Fruit fly (Drosophila melanogaster) whole organism, pupa: ENCODE measurements around the gene HP5.

Source experiments
- CG10348 ChIP-seq: fragments of 200-800 bp; sonication (Bioruptor generic); IDR thresholded peaks from 2 replicates; pipeline ENCODE4 v1.3.6; 2022; ENCODE audit warnings: missing biosample characterization, missing genetic modification characterization
- CG13204 ChIP-seq: fragments of 200-800 bp; sonication (Bioruptor generic); optimal IDR thresholded peaks from 2 replicates; lab custom pipeline; 2018; ENCODE audit warnings: missing biosample characterization, mild to moderate bottlenecking, missing genetic modification characterization, moderate library complexity
- CG32121 ChIP-seq: fragments of 200-800 bp; sonication (Bioruptor generic); IDR thresholded peaks from 2 replicates; pipeline ENCODE4 v1.3.6; 2022; ENCODE audit warnings: missing biosample characterization, missing genetic modification characterization
- CG8159 ChIP-seq: fragments of 200-800 bp; sonication (Bioruptor generic); optimal IDR thresholded peaks from 3 replicates; lab custom pipeline; 2018; ENCODE audit warnings: missing biosample characterization, mild to moderate bottlenecking, missing genetic modification characterization, moderate library complexity
- D1 ChIP-seq: fragments of 200-800 bp; sonication (Bioruptor generic); optimal IDR thresholded peaks from 2 replicates; lab custom pipeline; 2018; ENCODE audit warnings: missing biosample characterization, mild to moderate bottlenecking, missing genetic modification characterization, moderate library complexity
- EcR ChIP-seq: fragments of 200-800 bp; sonication (Bioruptor generic); optimal IDR thresholded peaks from 3 replicates; lab custom pipeline; 2019; ENCODE audit warnings: missing biosample characterization, missing genetic modification characterization, mild to moderate bottlenecking, moderate library complexity, missing genetic modification reagents
- Snoo ChIP-seq: fragments of 200-800 bp; sonication (Bioruptor generic); optimal IDR thresholded peaks from 3 replicates; lab custom pipeline; 2017; ENCODE audit warnings: missing biosample characterization, mild to moderate bottlenecking, missing genetic modification characterization, inconsistent platforms

- TF ChIP-seq CG32121 (GFP tag; lab: Robert Waterston, UW) = no peak
- no peak for TF ChIP-seq CG8159 (tag; lab: Kevin White, UChicago)
- no peak for TF ChIP-seq D1 (tag; lab: Kevin White, UChicago)
- no peak for TF ChIP-seq Snoo (tag; lab: Kevin White, UChicago)
- TF ChIP-seq CG13204 (GFP tag; lab: Kevin White, UChicago) = no peak
- TF ChIP-seq CG10348 (GFP tag; lab: Robert Waterston, UW) = no peak
- no peak for TF ChIP-seq EcR (GFP tag; lab: Kevin White, UChicago)
Observed at dm6 chrX:11424512-11424911, 30.1 kb upstream of the HP5 start.
